Worm (Caenorhabditis elegans): ENCODE results near the gene F56A11.6.
A peak's percentile ranks its signal among the peaks of the same experiment; 100 is the strongest.

Gene F56A11.6

ce11 chrIV:570799-571300, 11.2 kb downstream of the F56A11.6 start, which contains the start of gene F56A11.5:
F56A11.5 (minus strand) TSS chrIV:570849.
- TF ChIP-seq sem-2 (GFP tag; optimal IDR thresholded peaks at IDR 0.05) = no peak

ce11 chrIV:564000-564399, 18.0 kb downstream of the F56A11.6 start:
- TF ChIP-seq cnd-1 (tag; optimal IDR thresholded peaks at IDR 0.05) (no peak), blmp-1 (tag; optimal IDR thresholded peaks at IDR 0.05) (no peak), nhr-12 (tag; optimal IDR thresholded peaks at IDR 0.05) (no peak), ces-1 (GFP tag; optimal IDR thresholded peaks at IDR 0.05) (no peak), ham-2 (GFP tag; optimal IDR thresholded peaks at IDR 0.05) (no peak), nhr-28 (tag; optimal IDR thresholded peaks at IDR 0.05) (no peak)

- TF ChIP-seq drap-1 (GFP tag; optimal IDR thresholded peaks at IDR 0.05) = no peak
- peak; percentile 97 for TF ChIP-seq ces-1 (GFP tag; optimal IDR thresholded peaks at IDR 0.05)
These were observed 18.6 kb downstream of the F56A11.6 start for ce11 chrIV:563417-563816.

ce11 chrIV:560780-561179, 21.2 kb downstream of the F56A11.6 start:
- TF ChIP-seq unc-39 (tag; optimal IDR thresholded peaks at IDR 0.05) (no peak), ceh-39 (tag; optimal IDR thresholded peaks at IDR 0.05) (no peak), ceh-83 (GFP tag; optimal IDR thresholded peaks at IDR 0.05) (peak; percentile 7), nhr-28 (tag; optimal IDR thresholded peaks at IDR 0.05) (no peak), sptf-1 (tag; optimal IDR thresholded peaks at IDR 0.05) (no peak), mab-5 (tag; optimal IDR thresholded peaks at IDR 0.05) (no peak), flh-1 (GFP tag; optimal IDR thresholded peaks at IDR 0.05) (no peak), tbx-8 (GFP tag; optimal IDR thresholded peaks at IDR 0.05) (no peak), hlh-1 (tag; optimal IDR thresholded peaks at IDR 0.05) (no peak), ces-1 (GFP tag; optimal IDR thresholded peaks at IDR 0.05) (no peak), sem-2 (GFP tag; optimal IDR thresholded peaks at IDR 0.05) (no peak), blmp-1 (tag; optimal IDR thresholded peaks at IDR 0.05) (no peak), lsy-2 (tag; optimal IDR thresholded peaks at IDR 0.05) (no peak), mep-1 (tag; optimal IDR thresholded peaks at IDR 0.05) (no peak), zip-8 (tag; optimal IDR thresholded peaks at IDR 0.05) (peak; percentile 91), ham-2 (GFP tag; optimal IDR thresholded peaks at IDR 0.05) (no peak)

ce11 chrIV:560314-560713, 21.7 kb downstream of the F56A11.6 start:
- no peak for TF ChIP-seq hlh-1 (tag; optimal IDR thresholded peaks at IDR 0.05)
- TF ChIP-seq snpc-4 (tag; optimal IDR thresholded peaks at IDR 0.05) = no peak
- no peak for TF ChIP-seq M03D4.4 (tag; optimal IDR thresholded peaks at IDR 0.05)
- peak; percentile 66 for TF ChIP-seq nhr-2 (tag; optimal IDR thresholded peaks at IDR 0.05)
- peak; percentile 13 for TF ChIP-seq ces-1 (GFP tag; optimal IDR thresholded peaks at IDR 0.05)
- TF ChIP-seq tbx-8 (GFP tag; optimal IDR thresholded peaks at IDR 0.05) = no peak

- TF ChIP-seq elt-1 (tag; optimal IDR thresholded peaks at IDR 0.05; ENCODE audit: borderline replicate concordance, insufficient read depth) (no peak), M03D4.4 (tag; optimal IDR thresholded peaks at IDR 0.05) (peak; percentile 39), hlh-1 (tag; optimal IDR thresholded peaks at IDR 0.05) (no peak), unc-120 (tag; optimal IDR thresholded peaks at IDR 0.05; ENCODE audit: poor library complexity, severe bottlenecking) (peak; percentile 11), sptf-1 (tag; optimal IDR thresholded peaks at IDR 0.05) (peak; percentile 30)
These were observed 23.2 kb downstream of the F56A11.6 start, which contains the start of gene efn-4 for ce11 chrIV:558735-559284. efn-4 (plus strand) TSS chrIV:559234.

- TF ChIP-seq unc-62 (GFP tag; optimal IDR thresholded peaks at IDR 0.05) = peak; percentile 44
- peak; percentile 74 for TF ChIP-seq elt-1 (tag; optimal IDR thresholded peaks at IDR 0.05; ENCODE audit: borderline replicate concordance, insufficient read depth)
- peak; percentile 54 for TF ChIP-seq nhr-2 (tag; optimal IDR thresholded peaks at IDR 0.05)
- no peak for TF ChIP-seq M03D4.4 (tag; optimal IDR thresholded peaks at IDR 0.05)
- no peak for TF ChIP-seq hlh-1 (tag; optimal IDR thresholded peaks at IDR 0.05)
- TF ChIP-seq ztf-11 (tag; optimal IDR thresholded peaks at IDR 0.05) = no peak
- no peak for TF ChIP-seq sptf-1 (tag; optimal IDR thresholded peaks at IDR 0.05)
- no peak for TF ChIP-seq sem-2 (GFP tag; optimal IDR thresholded peaks at IDR 0.05)
These were observed 28.0 kb downstream of the F56A11.6 start for ce11 chrIV:554005-554404.
